Worm (Caenorhabditis elegans) whole organism, dauer: ENCODE results near the gene str-156.

Experiments
- unc-62 ChIP-seq: sonication (generic microtip); optimal IDR thresholded peaks from 2 replicates; lab custom pipeline; 2017; ENCODE audit warnings: missing biosample characterization, missing genetic modification reagents, missing genetic modification characterization

str-156 gene

ce11 chrIV:4913090-4913489 lies at the start of gene str-156:
Gene str-156, plus strand, starts transcription at chrIV:4913390.
- no peak for TF ChIP-seq unc-62 (GFP tag; lab: Kevin White, UChicago)

- no peak for TF ChIP-seq unc-62 (GFP tag; lab: Kevin White, UChicago)
Observed at ce11 chrIV:4864524-4864923, 48.7 kb upstream of the str-156 start.

- no peak for TF ChIP-seq unc-62 (GFP tag; lab: Kevin White, UChicago)
Observed at ce11 chrIV:4866599-4866998, 46.6 kb upstream of the str-156 start.

ce11 chrIV:4867610-4868009 lies 45.6 kb upstream of the str-156 start, which contains the start of gene str-172:
Gene str-172, minus strand, starts transcription at chrIV:4867710.
- no peak for TF ChIP-seq unc-62 (GFP tag; lab: Kevin White, UChicago)

- no peak for TF ChIP-seq unc-62 (GFP tag; lab: Kevin White, UChicago)
Observed at ce11 chrIV:4870546-4870945, 42.6 kb upstream of the str-156 start, which contains the start of gene str-175. Gene str-175, minus strand, starts transcription at chrIV:4870646.

- no peak for TF ChIP-seq unc-62 (GFP tag; lab: Kevin White, UChicago)
Observed at ce11 chrIV:4874603-4875002, 38.6 kb upstream of the str-156 start, which contains the start of gene str-174. Gene str-174, minus strand, starts transcription at chrIV:4874703.

ce11 chrIV:4877102-4877501 lies 36.1 kb upstream of the str-156 start, which contains the start of gene str-170:
Gene str-170, plus strand, starts transcription at chrIV:4877402.
- no peak for TF ChIP-seq unc-62 (GFP tag; lab: Kevin White, UChicago)

ce11 chrIV:4880634-4881033 lies 32.6 kb upstream of the str-156 start:
- no peak for TF ChIP-seq unc-62 (GFP tag; lab: Kevin White, UChicago)

- no peak for TF ChIP-seq unc-62 (GFP tag; lab: Kevin White, UChicago)
Observed at ce11 chrIV:4883984-4884383, 29.2 kb upstream of the str-156 start, which contains the start of gene str-166. Gene str-166, plus strand, starts transcription at chrIV:4884284.

- TF ChIP-seq unc-62 (GFP tag; lab: Kevin White, UChicago): no peak
Observed at ce11 chrIV:4885435-4885834, 27.8 kb upstream of the str-156 start.

ce11 chrIV:4887258-4887657 lies 25.9 kb upstream of the str-156 start, which contains the start of gene T08B6.1:
Gene T08B6.1, minus strand, starts transcription at chrIV:4887358.
- TF ChIP-seq unc-62 (GFP tag; lab: Kevin White, UChicago): no peak

- TF ChIP-seq unc-62 (GFP tag; lab: Kevin White, UChicago): no peak
Observed at ce11 chrIV:4889613-4890012, 23.6 kb upstream of the str-156 start, which contains the start of gene sgnh-1. Gene sgnh-1, plus strand, starts transcription at chrIV:4889913.

ce11 chrIV:4890543-4890942 lies 22.6 kb upstream of the str-156 start, which contains the start of gene T08B6.9:
Gene T08B6.9, plus strand, starts transcription at chrIV:4890843.
- no peak for TF ChIP-seq unc-62 (GFP tag; lab: Kevin White, UChicago)

- no peak for TF ChIP-seq unc-62 (GFP tag; lab: Kevin White, UChicago)
Observed at ce11 chrIV:4903961-4904360, 9.2 kb upstream of the str-156 start, which contains the start of gene str-161. Gene str-161, minus strand, starts transcription at chrIV:4904061.

- no peak for TF ChIP-seq unc-62 (GFP tag; lab: Kevin White, UChicago)
Observed at ce11 chrIV:4905645-4906135, 7.5 kb upstream of the str-156 start, which contains the start of gene T08B6.4. Gene T08B6.4, plus strand, starts transcription at chrIV:4905695.

- no peak for TF ChIP-seq unc-62 (GFP tag; lab: Kevin White, UChicago)
Observed at ce11 chrIV:4909039-4909438, 4.2 kb upstream of the str-156 start, which contains the start of gene str-159. Gene str-159, plus strand, starts transcription at chrIV:4909339.

ce11 chrIV:4915689-4916088 lies 2.5 kb downstream of the str-156 start, which contains the start of gene str-155:
Gene str-155, plus strand, starts transcription at chrIV:4915989.
- no peak for TF ChIP-seq unc-62 (GFP tag; lab: Kevin White, UChicago)
